Worm (Caenorhabditis elegans) whole organism, early embryonic: ENCODE measurements around the gene best-3.

Source experiments
- B0310.2 ChIP-seq: sonication (generic microtip); optimal IDR thresholded peaks from 2 replicates; lab custom pipeline; 2016; ENCODE audit warnings: mild to moderate bottlenecking, missing genetic modification characterization, missing compliant biosample characterization
- F13C5.2 ChIP-seq: sonication (generic microtip); optimal IDR thresholded peaks from 2 replicates; lab custom pipeline; 2017; ENCODE audit warnings: mild to moderate bottlenecking, missing genetic modification characterization, inconsistent platforms, missing compliant biosample characterization
- aly-1 ChIP-seq: sonication (generic microtip); optimal IDR thresholded peaks from 2 replicates; lab custom pipeline; 2016; ENCODE audit warnings: missing genetic modification characterization, missing compliant biosample characterization
- ama-1 ChIP-seq: fragments of 150-350 bp; optimal IDR thresholded peaks from 2 replicates; lab custom pipeline; 2014
- ceh-13 ChIP-seq: fragments of 200-800 bp; sonication (Bioruptor generic); optimal IDR thresholded peaks from 2 replicates; lab custom pipeline; 2018; ENCODE audit warnings: mild to moderate bottlenecking, missing genetic modification characterization, missing compliant biosample characterization
- ceh-36 ChIP-seq: sonication (generic microtip); optimal IDR thresholded peaks from 2 replicates; lab custom pipeline; 2016; ENCODE audit warnings: missing genetic modification characterization, inconsistent platforms, missing compliant biosample characterization
- ets-7 ChIP-seq: sonication (generic microtip); optimal IDR thresholded peaks from 2 replicates; lab custom pipeline; 2016; ENCODE audit warnings: missing genotype, missing genetic modification characterization, missing compliant biosample characterization
- flt-1 ChIP-seq: fragments of 200-800 bp; sonication (Bioruptor generic); IDR thresholded peaks from 2 replicates; pipeline ENCODE4 v1.3.6; 2022; ENCODE audit warnings: missing genetic modification characterization, missing compliant biosample characterization
- hmbx-1 ChIP-seq: sonication (generic microtip); optimal IDR thresholded peaks from 2 replicates; lab custom pipeline; 2016; ENCODE audit warnings: mild to moderate bottlenecking, missing genetic modification characterization, missing compliant biosample characterization
- hmg-4 ChIP-seq: fragments of 200-800 bp; sonication (Bioruptor generic); optimal IDR thresholded peaks from 2 replicates; lab custom pipeline; 2018; ENCODE audit warnings: mild to moderate bottlenecking, missing genetic modification characterization, missing compliant biosample characterization
- hnd-1 ChIP-seq: sonication (generic microtip); optimal IDR thresholded peaks from 2 replicates; lab custom pipeline; 2016; ENCODE audit warnings: missing genetic modification characterization, missing compliant biosample characterization
- pes-1 ChIP-seq: fragments of 200-800 bp; sonication (Bioruptor generic); IDR thresholded peaks from 2 replicates; pipeline ENCODE4 v1.3.6; 2022; ENCODE audit warnings: missing genetic modification reagents, missing genetic modification characterization, missing compliant biosample characterization
- scrt-1 ChIP-seq: fragments of 200-800 bp; sonication (Bioruptor generic); IDR thresholded peaks from 2 replicates; pipeline ENCODE4 v1.3.6; 2022; ENCODE audit warnings: missing genetic modification characterization, missing compliant biosample characterization
- sea-1 ChIP-seq: fragments of 200-800 bp; sonication (Bioruptor generic); conservative IDR thresholded peaks from 2 replicates; pipeline ENCODE4 v1.3.6; 2022; ENCODE audit warnings: missing genetic modification characterization, missing compliant biosample characterization
- tbx-11 ChIP-seq: fragments of 200-800 bp; sonication (Bioruptor generic); IDR thresholded peaks from 2 replicates; pipeline ENCODE4 v1.3.6; 2022; ENCODE audit warnings: missing genetic modification characterization, missing compliant biosample characterization
- tbx-37 ChIP-seq: fragments of 200-800 bp; sonication (Bioruptor generic); conservative IDR thresholded peaks from 2 replicates; pipeline ENCODE4 v1.3.6; 2022; ENCODE audit warnings: missing genetic modification reagents, missing genetic modification characterization, missing compliant biosample characterization
- tra-4 ChIP-seq: sonication (generic microtip); optimal IDR thresholded peaks from 2 replicates; lab custom pipeline; 2017; ENCODE audit warnings: missing genetic modification characterization, missing compliant biosample characterization

The best-3 gene

DNA sequence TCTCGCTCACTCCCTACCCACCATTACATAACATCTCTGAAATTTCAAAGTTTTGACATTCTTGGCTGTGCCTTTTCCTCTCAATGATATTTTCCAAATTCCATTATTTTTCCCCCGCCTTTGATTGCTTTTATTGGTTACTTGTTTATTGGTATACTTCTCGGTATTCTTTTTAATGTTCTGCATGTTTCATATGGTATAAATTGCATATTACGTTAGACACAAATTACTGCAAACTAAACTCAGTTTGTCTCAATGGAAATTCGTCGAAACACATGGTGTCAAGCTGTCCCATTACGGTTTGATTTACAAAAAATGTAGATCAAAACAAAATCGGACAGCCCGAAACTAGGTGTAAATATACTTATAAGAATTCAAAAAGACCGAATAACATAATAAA is 9.2 kb downstream of the best-3 start:
- TF ChIP-seq tbx-11 (GFP tag; lab: Robert Waterston, UW) (no peak), flt-1 (no peak), scrt-1 (GFP tag; lab: Robert Waterston, UW) (no peak), pes-1 (GFP tag; lab: Robert Waterston, UW) (no peak), ceh-36 (tag; lab: Kevin White, UChicago) (no peak), B0310.2 (no peak), tbx-37 (GFP tag; lab: Robert Waterston, UW) (no peak), sea-1 (no peak), hmbx-1 (tag; lab: Kevin White, UChicago) (no peak), ama-1 (lab: Kevin White, UChicago) (no peak), ceh-13 (GFP tag; lab: Kevin White, UChicago) (no peak), hnd-1 (tag; lab: Kevin White, UChicago) (no peak), aly-1 (tag; lab: Kevin White, UChicago) (no peak), F13C5.2 (tag; lab: Kevin White, UChicago) (no peak), hmg-4 (no peak), ets-7 (tag; lab: Kevin White, UChicago) (no peak), tra-4 (tag; lab: Kevin White, UChicago) (no peak)

DNA sequence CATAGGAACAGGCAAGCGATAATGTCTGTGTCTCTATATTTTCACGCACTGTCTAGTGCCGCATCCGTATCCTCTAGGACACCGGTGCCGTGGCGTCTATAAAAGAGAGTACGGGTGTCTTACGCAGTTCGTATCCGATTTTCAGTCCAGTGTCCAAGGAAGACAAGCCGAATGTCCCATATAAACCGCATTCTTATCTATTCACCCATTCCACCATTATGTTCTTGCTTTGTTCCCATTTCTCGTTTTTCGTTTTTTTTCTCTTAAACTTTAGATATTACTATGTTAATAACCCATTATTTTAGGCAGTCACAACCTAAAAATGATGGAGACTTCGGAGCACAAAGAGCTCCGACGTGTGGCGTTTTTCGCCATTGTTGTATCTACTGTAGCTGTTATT is 10.2 kb downstream of the best-3 start, which contains the start of gene sqt-2:
Gene sqt-2, plus strand, starts transcription at position 301 of the 400 bp plus-strand sequence.
- TF ChIP-seq scrt-1 (GFP tag; lab: Robert Waterston, UW) (no peak), aly-1 (tag; lab: Kevin White, UChicago) (no peak), hmg-4 (no peak), F13C5.2 (tag; lab: Kevin White, UChicago) (no peak), hnd-1 (tag; lab: Kevin White, UChicago) (no peak), ets-7 (tag; lab: Kevin White, UChicago) (no peak), flt-1 (no peak), tbx-37 (GFP tag; lab: Robert Waterston, UW) (no peak), ama-1 (lab: Kevin White, UChicago) (no peak), sea-1 (no peak), ceh-36 (tag; lab: Kevin White, UChicago) (no peak), tra-4 (tag; lab: Kevin White, UChicago) (no peak)

DNA sequence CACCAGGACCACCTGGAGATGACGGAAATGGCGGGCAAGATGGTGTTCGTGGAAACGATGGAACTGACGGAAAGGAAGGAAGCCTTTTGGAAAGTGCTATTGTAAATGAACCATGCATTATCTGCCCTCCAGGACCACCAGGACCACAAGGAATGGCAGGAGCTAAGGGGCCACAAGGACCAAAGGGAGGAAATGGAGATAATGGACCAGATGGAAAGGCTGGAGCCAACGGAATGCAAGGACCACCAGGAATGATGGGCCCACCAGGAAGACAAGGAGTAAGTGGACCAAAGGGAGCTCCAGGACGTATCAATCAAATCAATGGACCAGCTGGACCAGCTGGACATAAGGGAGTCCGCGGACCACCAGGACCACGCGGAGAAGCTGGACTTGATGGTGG is 11.0 kb downstream of the best-3 start:
- no peak for TF ChIP-seq ama-1 (lab: Kevin White, UChicago)

DNA sequence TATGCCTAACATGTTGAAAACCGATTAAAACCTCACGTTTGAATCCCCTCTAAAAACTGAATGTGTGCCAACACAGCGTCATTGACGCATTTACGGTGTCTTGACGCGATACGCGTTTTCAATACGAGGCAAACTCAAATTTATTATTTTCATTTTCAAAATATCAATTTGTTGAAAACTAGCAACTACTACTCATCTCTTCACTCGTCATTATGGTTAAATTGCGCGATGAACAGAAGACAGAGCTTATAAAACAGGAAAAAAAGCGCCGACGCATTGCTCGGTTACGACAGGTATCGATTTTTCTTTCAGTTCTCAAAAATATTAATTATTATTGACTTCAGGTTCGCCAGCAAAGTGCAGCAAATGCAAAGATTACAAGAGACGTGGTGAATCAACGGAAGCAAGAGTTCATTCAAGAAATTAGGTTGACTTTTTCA is 11.8 kb downstream of the best-3 start, which contains the start of gene enee-1:
Gene enee-1, plus strand, starts transcription at position 108 of the 440 bp plus-strand sequence.
- TF ChIP-seq ceh-36 (tag; lab: Kevin White, UChicago) (no peak), F13C5.2 (tag; lab: Kevin White, UChicago) (peak; percentile 26), tbx-11 (GFP tag; lab: Robert Waterston, UW) (no peak)

DNA sequence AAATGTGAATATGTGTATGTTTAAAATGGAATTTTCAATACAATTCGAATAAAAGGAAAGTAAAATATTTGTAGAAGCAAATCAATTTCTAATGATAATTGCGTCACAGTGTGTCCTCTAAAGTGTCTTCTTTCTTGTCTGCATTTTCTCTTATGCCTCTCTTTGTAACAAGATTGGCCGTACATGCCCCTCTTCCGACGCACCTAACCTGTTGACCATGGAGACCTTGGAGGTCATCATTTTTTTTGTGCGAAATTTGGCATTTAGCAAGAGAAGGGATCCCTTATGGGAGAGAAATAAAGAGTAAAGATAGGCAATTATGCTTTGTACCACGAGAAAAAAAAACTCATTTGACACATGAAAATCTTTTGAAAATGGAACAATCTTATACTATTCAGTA is 15.5 kb downstream of the best-3 start, which contains the start of gene F23F1.4:
Gene F23F1.4, minus strand, starts transcription at position 141 of the 400 bp plus-strand sequence.
- TF ChIP-seq hmbx-1 (tag; lab: Kevin White, UChicago) (no peak), tbx-11 (GFP tag; lab: Robert Waterston, UW) (no peak), aly-1 (tag; lab: Kevin White, UChicago) (no peak), F13C5.2 (tag; lab: Kevin White, UChicago) (no peak), tbx-37 (GFP tag; lab: Robert Waterston, UW) (no peak), scrt-1 (GFP tag; lab: Robert Waterston, UW) (no peak)

DNA sequence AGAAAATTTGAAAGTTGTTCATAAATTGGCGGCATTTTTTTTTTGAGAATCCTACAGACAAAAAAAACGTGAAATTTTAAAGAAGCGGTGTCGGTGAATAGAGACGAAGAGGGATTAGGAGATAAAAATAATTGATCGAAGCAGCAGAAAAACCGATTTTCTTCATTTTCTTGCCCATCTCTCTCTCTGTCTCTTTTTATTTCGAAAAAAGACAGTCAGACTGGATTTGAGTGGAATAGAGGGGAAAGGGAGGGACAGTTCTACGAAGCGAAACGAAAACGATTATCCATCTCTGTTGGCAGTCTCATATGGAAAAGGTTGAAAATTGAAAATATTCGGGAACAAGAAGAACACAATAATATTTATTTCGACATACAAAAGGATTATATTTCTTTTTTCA is 16.8 kb downstream of the best-3 start:
- TF ChIP-seq tbx-11 (GFP tag; lab: Robert Waterston, UW) (no peak), ama-1 (lab: Kevin White, UChicago) (no peak), hnd-1 (tag; lab: Kevin White, UChicago) (no peak), tra-4 (tag; lab: Kevin White, UChicago) (no peak)

DNA sequence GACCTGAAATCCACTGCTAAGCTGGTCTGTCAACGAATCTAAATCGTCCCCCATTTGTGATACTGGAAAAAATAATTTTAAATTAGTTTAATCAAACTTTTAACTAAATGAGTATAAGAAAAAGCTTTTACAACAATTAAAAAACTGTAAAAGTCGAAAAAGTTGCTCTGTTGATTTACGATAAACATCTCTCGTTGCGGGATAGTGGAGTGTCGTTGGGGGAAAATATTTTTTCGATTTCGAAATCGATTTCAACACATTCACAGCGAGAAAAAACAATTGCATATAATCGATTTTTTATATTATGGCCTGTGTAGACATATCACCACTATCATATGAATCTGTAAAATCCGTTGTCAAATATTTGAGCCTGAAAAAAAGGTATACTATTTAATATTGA is 18.7 kb downstream of the best-3 start, which contains the start of the genes F23F1.5 and fbxc-54:
Gene F23F1.5, minus strand, starts transcription at position 64 of the 400 bp plus-strand sequence.
Gene fbxc-54, plus strand, starts transcription at position 199 of the 400 bp plus-strand sequence.
- no peak for TF ChIP-seq hnd-1 (tag; lab: Kevin White, UChicago)
- TF ChIP-seq scrt-1 (GFP tag; lab: Robert Waterston, UW), result no peak
- TF ChIP-seq sea-1, result no peak
- TF ChIP-seq ceh-13 (GFP tag; lab: Kevin White, UChicago), result no peak
- TF ChIP-seq pes-1 (GFP tag; lab: Robert Waterston, UW), result no peak

DNA sequence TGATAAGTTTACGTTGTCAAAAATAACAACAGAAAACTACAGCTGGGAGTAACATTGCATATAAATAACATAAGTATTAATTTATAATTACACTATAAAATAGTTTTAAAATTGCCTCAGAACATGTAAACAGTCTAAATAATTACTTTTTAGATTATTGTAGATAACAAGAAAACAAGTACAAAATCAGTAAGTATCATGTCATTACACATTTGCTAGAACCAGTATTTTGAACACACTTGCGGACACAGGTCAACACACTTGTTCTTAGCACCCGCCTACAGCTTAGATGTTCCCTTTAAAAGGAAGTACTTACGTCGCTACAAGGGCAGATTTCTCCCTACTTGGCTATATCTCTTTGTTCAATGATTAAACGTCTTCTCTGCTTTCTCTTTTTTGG is 21.1 kb downstream of the best-3 start, which contains the start of gene F23F1.2:
Gene F23F1.2, plus strand, starts transcription at position 301 of the 400 bp plus-strand sequence.
- TF ChIP-seq flt-1, result no peak
- no peak for TF ChIP-seq ama-1 (lab: Kevin White, UChicago)
- no peak for TF ChIP-seq aly-1 (tag; lab: Kevin White, UChicago)
- no peak for TF ChIP-seq F13C5.2 (tag; lab: Kevin White, UChicago)

DNA sequence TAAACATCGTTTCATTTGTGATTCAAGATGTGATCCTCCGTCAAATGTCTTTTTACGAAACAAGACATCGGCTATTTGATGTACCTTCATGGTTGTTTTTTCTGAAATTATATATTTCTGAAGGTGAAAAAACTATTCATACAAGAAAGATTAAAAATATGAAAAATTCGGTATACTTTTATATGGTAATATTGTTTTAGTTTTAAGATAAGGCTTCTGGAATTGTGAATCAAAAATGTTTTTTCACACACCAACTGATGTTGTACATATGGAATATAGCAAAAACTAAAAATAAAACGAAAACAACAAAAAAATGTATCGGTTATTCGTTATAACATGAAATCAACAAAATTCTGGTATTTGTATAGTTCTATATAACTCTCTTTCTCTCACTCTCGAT is 24.4 kb downstream of the best-3 start, which contains the start of gene F23F1.6:
Gene F23F1.6, minus strand, starts transcription at position 101 of the 400 bp plus-strand sequence.
- no peak for TF ChIP-seq hmbx-1 (tag; lab: Kevin White, UChicago)
- no peak for TF ChIP-seq ets-7 (tag; lab: Kevin White, UChicago)
- no peak for TF ChIP-seq ceh-13 (GFP tag; lab: Kevin White, UChicago)
- TF ChIP-seq sea-1, result no peak
- no peak for TF ChIP-seq scrt-1 (GFP tag; lab: Robert Waterston, UW)
- no peak for TF ChIP-seq tra-4 (tag; lab: Kevin White, UChicago)
- no peak for TF ChIP-seq ama-1 (lab: Kevin White, UChicago)
- TF ChIP-seq pes-1 (GFP tag; lab: Robert Waterston, UW), result no peak
- no peak for TF ChIP-seq ceh-36 (tag; lab: Kevin White, UChicago)
- TF ChIP-seq flt-1, result no peak
- no peak for TF ChIP-seq hnd-1 (tag; lab: Kevin White, UChicago)
- no peak for TF ChIP-seq tbx-11 (GFP tag; lab: Robert Waterston, UW)
- TF ChIP-seq aly-1 (tag; lab: Kevin White, UChicago), result no peak
- TF ChIP-seq tbx-37 (GFP tag; lab: Robert Waterston, UW), result no peak
- no peak for TF ChIP-seq B0310.2
- TF ChIP-seq hmg-4, result no peak
- no peak for TF ChIP-seq F13C5.2 (tag; lab: Kevin White, UChicago)
